Fruit fly (Drosophila melanogaster) whole organism, larva: ENCODE data around the gene amn.
"Not testable (repeated sequence)": the region's sequence is repeated elsewhere in the genome, so short reads cannot be mapped to it uniquely, and the experiment has no call there.

ENCODE experiments used
- noc ChIP-seq: fragments of 200-800 bp; sonication (Bioruptor generic); optimal IDR thresholded peaks from 3 replicates; lab custom pipeline; 2019; ENCODE audit warnings: missing biosample characterization, mild to moderate bottlenecking, missing genetic modification characterization, moderate library complexity

Gene amn

dm6 chrX:19890010-19890665 is at the start of gene amn:
TSS of gene amn (minus strand) at chrX:19890060.
- no peak for TF ChIP-seq noc (tag; lab: Kevin White, UChicago)

dm6 chrX:19938894-19939293 is 49.0 kb upstream of the amn start, which contains the start of gene CG45491:
TSS of gene CG45491 (minus strand) at chrX:19938994.
- TF ChIP-seq noc (tag; lab: Kevin White, UChicago), result not testable (repeated sequence)

- not testable (repeated sequence) for TF ChIP-seq noc (tag; lab: Kevin White, UChicago)
Measured at dm6 chrX:19934194-19934593, 44.3 kb upstream of the amn start, which contains the start of gene CG45490. TSS of gene CG45490 (minus strand) at chrX:19934294.

dm6 chrX:19929078-19929477 is 39.2 kb upstream of the amn start, which contains the start of gene CG45489:
TSS of gene CG45489 (minus strand) at chrX:19929178.
- TF ChIP-seq noc (tag; lab: Kevin White, UChicago), result not testable (repeated sequence)

- TF ChIP-seq noc (tag; lab: Kevin White, UChicago), result not testable (repeated sequence)
Measured at dm6 chrX:19920335-19920734, 30.5 kb upstream of the amn start, which contains the start of gene CG45488. TSS of gene CG45488 (minus strand) at chrX:19920435.

- TF ChIP-seq noc (tag; lab: Kevin White, UChicago), result not testable (repeated sequence)
Measured at dm6 chrX:19915181-19915580, 25.3 kb upstream of the amn start, which contains the start of gene CG45487. TSS of gene CG45487 (minus strand) at chrX:19915281.

dm6 chrX:19910017-19910416 is 20.2 kb upstream of the amn start, which contains the start of gene CG45486:
TSS of gene CG45486 (minus strand) at chrX:19910117.
- not testable (repeated sequence) for TF ChIP-seq noc (tag; lab: Kevin White, UChicago)

- no peak for TF ChIP-seq noc (tag; lab: Kevin White, UChicago)
Measured at dm6 chrX:19899978-19900377, 10.1 kb upstream of the amn start.

dm6 chrX:19897991-19898473 is 8.2 kb upstream of the amn start:
- no peak for TF ChIP-seq noc (tag; lab: Kevin White, UChicago)

dm6 chrX:19897328-19897990 is 7.6 kb upstream of the amn start:
- TF ChIP-seq noc (tag; lab: Kevin White, UChicago), result no peak

- TF ChIP-seq noc (tag; lab: Kevin White, UChicago), result no peak
Measured at dm6 chrX:19892070-19892469, 2.2 kb upstream of the amn start.

- peak; percentile 55 for TF ChIP-seq noc (tag; lab: Kevin White, UChicago)
Measured at dm6 chrX:19889128-19889756, 618 bp downstream of the amn start.

dm6 chrX:19886936-19887934 is 2.6 kb downstream of the amn start:
- peak; percentile 26 for TF ChIP-seq noc (tag; lab: Kevin White, UChicago)

- no peak for TF ChIP-seq noc (tag; lab: Kevin White, UChicago)
Measured at dm6 chrX:19886515-19886914, 3.3 kb downstream of the amn start.

- peak; percentile 14 for TF ChIP-seq noc (tag; lab: Kevin White, UChicago)
Measured at dm6 chrX:19884204-19884603, 5.7 kb downstream of the amn start.
